Fruit fly (Drosophila melanogaster) whole organism, wandering third instar larva: ENCODE data around the gene Drice.

Experiments
- Dif ChIP-seq: fragments of 200-275, 200-300 bp; sonication (Bioruptor generic); optimal IDR thresholded peaks from 2 replicates; lab custom pipeline; 2018; ENCODE audit warnings: missing biosample characterization, missing genetic modification characterization; ENCODE audit not compliant: partially characterized antibody
- GATAd ChIP-seq: sonication (Bioruptor generic); optimal IDR thresholded peaks from 2 replicates; lab custom pipeline; 2016; ENCODE audit warnings: missing biosample characterization, missing genetic modification characterization
- Hnf4 ChIP-seq: fragments of 200-800 bp; sonication (Bioruptor generic); optimal IDR thresholded peaks from 2 replicates; lab custom pipeline; 2016; ENCODE audit warnings: missing biosample characterization, mild to moderate bottlenecking, missing genetic modification characterization
- Myc ChIP-seq: fragments of >200 bp; optimal IDR thresholded peaks from 2 replicates; lab custom pipeline; 2017
- N ChIP-seq: fragments of >200 bp; optimal IDR thresholded peaks from 2 replicates; lab custom pipeline; 2018; ENCODE audit warnings: missing biosample characterization, missing external identifiers, missing genetic modification characterization
- OdsH ChIP-seq: fragments of 200-800 bp; sonication (Bioruptor generic); optimal IDR thresholded peaks from 2 replicates; lab custom pipeline; 2016; ENCODE audit warnings: missing biosample characterization, mild to moderate bottlenecking, missing genetic modification characterization
- Sp1 ChIP-seq: fragments of 200-800 bp; sonication (Bioruptor generic); optimal IDR thresholded peaks from 3 replicates; lab custom pipeline; 2019; ENCODE audit warnings: missing biosample characterization, mild to moderate bottlenecking, missing genetic modification characterization, moderate library complexity
- Vsx2 ChIP-seq: fragments of 200-300, 225-300 bp; sonication (Bioruptor generic); optimal IDR thresholded peaks from 2 replicates; lab custom pipeline; 2018; ENCODE audit warnings: missing biosample characterization, missing genetic modification characterization; ENCODE audit not compliant: partially characterized antibody
- dl ChIP-seq, 2 experiments: fragments of 175-275, 200-275 bp in 1 of 2; fragments of 200-275 bp in 1 of 2; sonication (Bioruptor generic); optimal IDR thresholded peaks; lab custom pipeline; 2018; ENCODE audit warnings: mild to moderate bottlenecking in 2 of 2, missing biosample characterization in 2 of 2, missing genetic modification characterization in 2 of 2, moderate library complexity in 2 of 2; ENCODE audit not compliant: partially characterized antibody in 2 of 2, insufficient read depth in 1 of 2
- ey ChIP-seq: fragments of 200-800 bp; sonication (Bioruptor generic); optimal IDR thresholded peaks from 2 replicates; lab custom pipeline; 2016; ENCODE audit warnings: missing biosample characterization, missing genetic modification characterization
- fru ChIP-seq: fragments of 200-800 bp; sonication (Bioruptor generic); optimal IDR thresholded peaks from 3 replicates; lab custom pipeline; 2016; ENCODE audit warnings: missing biosample characterization, mild to moderate bottlenecking, missing genetic modification characterization
- psq ChIP-seq: fragments of 200-800 bp; sonication (Bioruptor generic); optimal IDR thresholded peaks from 3 replicates; lab custom pipeline; 2017; ENCODE audit warnings: missing biosample characterization, mild to moderate bottlenecking, missing genetic modification characterization, moderate library complexity
- sage ChIP-seq: fragments of 200-800 bp; sonication (Bioruptor generic); optimal IDR thresholded peaks from 2 replicates; lab custom pipeline; 2016; ENCODE audit warnings: missing biosample characterization, mild to moderate bottlenecking, missing genetic modification characterization
- usp ChIP-seq: fragments of >200 bp; optimal IDR thresholded peaks from 2 replicates; lab custom pipeline; 2017; ENCODE audit warnings: missing biosample characterization, missing genetic modification characterization

DNA sequence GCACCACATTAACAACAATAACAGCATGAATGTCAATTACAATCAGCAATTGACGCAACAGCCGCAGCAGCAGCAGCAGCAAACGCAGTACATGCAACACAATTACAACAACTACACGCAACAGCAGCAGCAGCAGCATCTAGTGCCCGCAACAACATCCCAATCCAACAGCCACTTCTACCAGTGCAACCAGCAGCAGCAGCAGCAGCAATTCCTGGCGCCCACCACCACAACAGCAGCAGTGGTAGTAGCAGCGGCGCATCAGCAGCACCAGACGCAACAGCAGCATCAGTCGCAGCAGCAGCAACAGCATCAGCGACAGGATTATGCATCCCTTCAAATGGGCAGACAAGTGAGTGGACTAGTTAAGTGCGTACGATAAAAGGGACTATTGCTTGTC lies 32.2 kb upstream of the Drice start:
- no peak for TF ChIP-seq Vsx2
- TF ChIP-seq fru = no peak
- TF ChIP-seq Dif (GFP tag; lab: Kevin White, UChicago) = no peak
- no peak for TF ChIP-seq dl (GFP tag; optimal IDR thresholded peaks at IDR 0.05; lab: Kevin White, UChicago; ENCODE audit: insufficient read depth in 1 of 2, partially characterized antibody in 2 of 2)
- no peak for TF ChIP-seq Hnf4
- TF ChIP-seq Sp1 (GFP tag; lab: Kevin White, UChicago) = no peak
- no peak for TF ChIP-seq OdsH (GFP tag; lab: Kevin White, UChicago)
- no peak for TF ChIP-seq sage (GFP tag; lab: Kevin White, UChicago)
- no peak for TF ChIP-seq ey (GFP tag; lab: Kevin White, UChicago)
- no peak for TF ChIP-seq GATAd (GFP tag; lab: Kevin White, UChicago)
- TF ChIP-seq Myc = no peak
- no peak for TF ChIP-seq N
- no peak for TF ChIP-seq psq (GFP tag; lab: Kevin White, UChicago)
- TF ChIP-seq usp (GFP tag; lab: Kevin White, UChicago) = no peak
